Fruit fly (Drosophila melanogaster) whole organism: Measurements from ENCODE around the gene CG17221.

Source experiments
- CG8478 ChIP-seq: fragments of >200 bp; optimal IDR thresholded peaks from 2 replicates; lab custom pipeline; 2018; ENCODE audit warnings: inconsistent platforms
- Dll ChIP-seq: fragments of >200 bp; optimal IDR thresholded peaks from 2 replicates; lab custom pipeline; 2017
- EcR ChIP-seq, 2 experiments: fragments of >200 bp; optimal IDR thresholded peaks; 2 replicates each; lab custom pipeline; 2017; ENCODE audit warnings: missing biosample characterization in 2 of 2, missing genetic modification characterization in 2 of 2, missing genetic modification reagents in 2 of 2
- pan ChIP-seq: fragments of >200 bp; optimal IDR thresholded peaks from 2 replicates; lab custom pipeline; 2017
- psq ChIP-seq: fragments of >200 bp; optimal IDR thresholded peaks from 2 replicates; lab custom pipeline; 2017
- usp ChIP-seq: fragments of >200 bp; optimal IDR thresholded peaks from 2 replicates; lab custom pipeline; 2017; ENCODE audit warnings: missing biosample characterization, missing genetic modification characterization, mixed read lengths

- TF ChIP-seq EcR (GFP tag; optimal IDR thresholded peaks at IDR 0.05; lab: Kevin White, UChicago) (no peak), psq (lab: Kevin White, UChicago) (no peak), pan (lab: Kevin White, UChicago) (no peak), CG8478 (no peak), usp (GFP tag; lab: Kevin White, UChicago) (no peak), Dll (no peak)
Observed at dm6 chr2L:3012780-3013179, 27.0 kb upstream of the CG17221 start.
